Worm (Caenorhabditis elegans) whole organism, early embryonic: ENCODE data around the gene sri-60.
"Not testable (repeated sequence)": the region's sequence is repeated elsewhere in the genome, so short reads cannot be mapped to it uniquely, and the experiment has no call there.

Source experiments
- B0310.2 ChIP-seq: sonication (generic microtip); optimal IDR thresholded peaks from 2 replicates; lab custom pipeline; 2016; ENCODE audit warnings: mild to moderate bottlenecking, missing genetic modification characterization, missing compliant biosample characterization
- F13C5.2 ChIP-seq: sonication (generic microtip); optimal IDR thresholded peaks from 2 replicates; lab custom pipeline; 2017; ENCODE audit warnings: mild to moderate bottlenecking, missing genetic modification characterization, inconsistent platforms, missing compliant biosample characterization
- aly-1 ChIP-seq: sonication (generic microtip); optimal IDR thresholded peaks from 2 replicates; lab custom pipeline; 2016; ENCODE audit warnings: missing genetic modification characterization, missing compliant biosample characterization
- ama-1 ChIP-seq: fragments of 150-350 bp; optimal IDR thresholded peaks from 2 replicates; lab custom pipeline; 2014
- ceh-13 ChIP-seq: fragments of 200-800 bp; sonication (Bioruptor generic); optimal IDR thresholded peaks from 2 replicates; lab custom pipeline; 2018; ENCODE audit warnings: mild to moderate bottlenecking, missing genetic modification characterization, missing compliant biosample characterization
- ceh-36 ChIP-seq: sonication (generic microtip); optimal IDR thresholded peaks from 2 replicates; lab custom pipeline; 2016; ENCODE audit warnings: missing genetic modification characterization, inconsistent platforms, missing compliant biosample characterization
- ets-7 ChIP-seq: sonication (generic microtip); optimal IDR thresholded peaks from 2 replicates; lab custom pipeline; 2016; ENCODE audit warnings: missing genotype, missing genetic modification characterization, missing compliant biosample characterization
- flt-1 ChIP-seq: fragments of 200-800 bp; sonication (Bioruptor generic); IDR thresholded peaks from 2 replicates; pipeline ENCODE4 v1.3.6; 2022; ENCODE audit warnings: missing genetic modification characterization, missing compliant biosample characterization
- hmbx-1 ChIP-seq: sonication (generic microtip); optimal IDR thresholded peaks from 2 replicates; lab custom pipeline; 2016; ENCODE audit warnings: mild to moderate bottlenecking, missing genetic modification characterization, missing compliant biosample characterization
- hmg-4 ChIP-seq: fragments of 200-800 bp; sonication (Bioruptor generic); optimal IDR thresholded peaks from 2 replicates; lab custom pipeline; 2018; ENCODE audit warnings: mild to moderate bottlenecking, missing genetic modification characterization, missing compliant biosample characterization
- hnd-1 ChIP-seq: sonication (generic microtip); optimal IDR thresholded peaks from 2 replicates; lab custom pipeline; 2016; ENCODE audit warnings: missing genetic modification characterization, missing compliant biosample characterization
- pes-1 ChIP-seq: fragments of 200-800 bp; sonication (Bioruptor generic); IDR thresholded peaks from 2 replicates; pipeline ENCODE4 v1.3.6; 2022; ENCODE audit warnings: missing genetic modification reagents, missing genetic modification characterization, missing compliant biosample characterization
- scrt-1 ChIP-seq: fragments of 200-800 bp; sonication (Bioruptor generic); IDR thresholded peaks from 2 replicates; pipeline ENCODE4 v1.3.6; 2022; ENCODE audit warnings: missing genetic modification characterization, missing compliant biosample characterization
- sea-1 ChIP-seq: fragments of 200-800 bp; sonication (Bioruptor generic); conservative IDR thresholded peaks from 2 replicates; pipeline ENCODE4 v1.3.6; 2022; ENCODE audit warnings: missing genetic modification characterization, missing compliant biosample characterization
- tbx-11 ChIP-seq: fragments of 200-800 bp; sonication (Bioruptor generic); IDR thresholded peaks from 2 replicates; pipeline ENCODE4 v1.3.6; 2022; ENCODE audit warnings: missing genetic modification characterization, missing compliant biosample characterization
- tbx-37 ChIP-seq: fragments of 200-800 bp; sonication (Bioruptor generic); conservative IDR thresholded peaks from 2 replicates; pipeline ENCODE4 v1.3.6; 2022; ENCODE audit warnings: missing genetic modification reagents, missing genetic modification characterization, missing compliant biosample characterization
- tra-4 ChIP-seq: sonication (generic microtip); optimal IDR thresholded peaks from 2 replicates; lab custom pipeline; 2017; ENCODE audit warnings: missing genetic modification characterization, missing compliant biosample characterization

Gene sri-60

ce11 chrII:2684783-2685182 lies 17.9 kb downstream of the sri-60 start:
- no peak for TF ChIP-seq scrt-1
- no peak for TF ChIP-seq hmg-4
- TF ChIP-seq B0310.2: no peak
- TF ChIP-seq pes-1: no peak
- TF ChIP-seq tbx-37 (GFP tag; lab: Robert Waterston, UW): no peak
- no peak for TF ChIP-seq tbx-11
- no peak for TF ChIP-seq tra-4 (tag; lab: Kevin White, UChicago)
- no peak for TF ChIP-seq F13C5.2 (tag; lab: Kevin White, UChicago)
- TF ChIP-seq ama-1 (lab: Kevin White, UChicago): no peak
- no peak for TF ChIP-seq hnd-1 (tag; lab: Kevin White, UChicago)
- no peak for TF ChIP-seq hmbx-1 (tag; lab: Kevin White, UChicago)
- TF ChIP-seq ceh-36: no peak

DNA sequence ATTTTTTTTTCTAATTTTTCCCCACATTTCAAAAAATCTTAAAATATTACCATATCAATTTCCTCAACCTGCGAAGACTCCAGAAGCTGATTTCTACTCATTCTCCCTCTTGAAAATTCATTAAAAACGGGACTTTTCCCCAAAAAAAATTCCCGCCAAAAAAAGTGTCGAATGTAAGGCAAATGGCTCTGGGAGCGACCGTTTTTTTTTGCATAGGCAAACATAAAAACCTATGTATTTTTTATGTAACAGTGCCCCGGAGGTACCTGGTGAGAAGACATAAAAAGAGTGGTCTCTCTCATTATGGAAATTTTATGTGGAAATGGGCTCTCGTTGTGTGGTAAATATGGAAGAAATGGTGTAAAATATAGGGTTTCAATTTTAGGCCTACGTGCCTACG lies 18.4 kb downstream of the sri-60 start, which contains the start of gene ceh-87:
Gene ceh-87 (minus strand): TSS at position 101 of the 400 bp plus-strand sequence.
- TF ChIP-seq tra-4 (tag; lab: Kevin White, UChicago): no peak
- TF ChIP-seq hmbx-1 (tag; lab: Kevin White, UChicago): no peak
- no peak for TF ChIP-seq ets-7 (tag; lab: Kevin White, UChicago)

DNA sequence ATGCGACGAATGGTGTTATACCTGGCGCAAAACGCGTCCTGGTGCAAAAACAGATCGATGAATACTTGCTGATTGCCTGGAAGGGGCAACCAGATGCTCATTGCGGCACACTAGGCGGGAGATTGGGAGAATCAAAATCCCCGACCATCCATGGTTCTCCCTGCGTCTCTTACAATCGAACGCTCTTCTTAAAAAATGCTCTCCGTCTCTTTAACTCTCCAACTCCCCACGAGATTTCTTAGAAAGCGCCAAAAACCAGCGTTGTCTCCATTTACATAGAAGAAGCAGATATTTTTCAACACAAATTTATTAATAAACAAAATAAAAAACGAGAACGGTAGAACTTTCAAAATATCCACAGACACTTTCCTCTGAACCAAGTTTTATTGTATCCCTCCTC lies 21.5 kb downstream of the sri-60 start, which contains the start of gene F34D6.1:
Gene F34D6.1 (minus strand): TSS at position 101 of the 400 bp plus-strand sequence.
- TF ChIP-seq B0310.2 (no peak), scrt-1 (no peak), sea-1 (no peak), F13C5.2 (tag; lab: Kevin White, UChicago) (no peak), aly-1 (tag; lab: Kevin White, UChicago) (no peak), flt-1 (GFP tag; lab: Robert Waterston, UW) (no peak), hmbx-1 (tag; lab: Kevin White, UChicago) (no peak), hnd-1 (tag; lab: Kevin White, UChicago) (no peak), tra-4 (tag; lab: Kevin White, UChicago) (no peak), pes-1 (no peak), ceh-36 (no peak)

DNA sequence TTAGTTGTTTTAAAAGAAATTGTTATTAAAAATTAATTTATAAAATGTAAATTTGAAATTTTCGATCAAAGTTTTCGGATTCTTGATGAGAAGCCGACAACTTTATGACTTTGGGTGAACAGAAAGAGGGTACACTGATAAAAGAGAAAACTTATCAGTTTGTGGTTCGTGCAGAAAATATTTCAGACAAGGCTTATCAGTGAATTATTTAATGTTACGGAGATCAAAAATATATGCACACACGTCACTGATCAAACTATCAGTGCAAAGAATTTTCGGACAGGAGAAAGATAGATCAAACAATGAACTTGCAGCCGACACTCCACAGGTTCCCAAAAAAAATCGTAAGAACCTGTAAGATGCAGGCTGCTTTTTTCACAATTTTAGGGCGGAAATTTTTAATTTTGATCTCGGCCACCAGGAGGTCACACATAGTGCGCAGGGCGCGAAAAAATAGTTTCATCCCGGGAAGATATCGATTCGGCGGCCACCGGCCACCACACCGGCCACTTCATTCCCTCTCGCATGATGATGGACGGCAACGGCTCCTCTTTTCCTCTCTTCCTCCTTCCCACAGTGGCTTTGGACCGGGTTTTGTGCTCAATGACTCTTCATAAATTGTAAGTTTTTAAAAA lies 25.0 kb downstream of the sri-60 start, which contains the start of gene F22E5.17:
Gene F22E5.17 (plus strand): TSS at position 508 of the 635 bp plus-strand sequence.
- TF ChIP-seq F13C5.2 (tag; lab: Kevin White, UChicago) (no peak), hmbx-1 (tag; lab: Kevin White, UChicago) (no peak), tbx-11 (no peak), scrt-1 (no peak), tbx-37 (GFP tag; lab: Robert Waterston, UW) (no peak), pes-1 (no peak), tra-4 (tag; lab: Kevin White, UChicago) (no peak), B0310.2 (no peak), ceh-13 (no peak), hmg-4 (no peak), ama-1 (lab: Kevin White, UChicago) (no peak), aly-1 (tag; lab: Kevin White, UChicago) (no peak), ceh-36 (no peak), hnd-1 (tag; lab: Kevin White, UChicago) (no peak)

DNA sequence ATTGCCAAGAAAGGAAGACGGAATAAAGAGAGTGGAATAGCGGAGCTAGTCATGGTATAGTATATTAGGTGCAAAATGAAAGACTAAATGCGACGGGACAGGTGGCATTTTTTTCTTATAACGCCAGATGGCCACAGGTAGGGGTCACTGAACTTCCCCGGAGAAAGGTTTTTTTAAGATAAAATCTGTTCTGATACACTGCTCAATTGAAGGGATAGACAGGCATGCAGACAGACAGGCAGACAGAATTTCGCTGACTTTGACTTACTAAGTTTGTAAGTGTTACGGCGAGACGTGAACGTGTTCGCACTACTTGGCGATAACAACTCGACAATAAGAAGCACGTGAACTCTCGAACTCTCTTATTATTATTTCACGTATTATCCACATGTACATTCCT lies 29.1 kb downstream of the sri-60 start, which contains the start of the genes F22E5.20 and F22E5.1:
Gene F22E5.20 (minus strand): TSS at position 101 of the 400 bp plus-strand sequence.
Gene F22E5.1 (plus strand): TSS at position 242 of the 400 bp plus-strand sequence.
- not testable (repeated sequence) for TF ChIP-seq aly-1 (tag; lab: Kevin White, UChicago); ama-1 (lab: Kevin White, UChicago); ceh-36

DNA sequence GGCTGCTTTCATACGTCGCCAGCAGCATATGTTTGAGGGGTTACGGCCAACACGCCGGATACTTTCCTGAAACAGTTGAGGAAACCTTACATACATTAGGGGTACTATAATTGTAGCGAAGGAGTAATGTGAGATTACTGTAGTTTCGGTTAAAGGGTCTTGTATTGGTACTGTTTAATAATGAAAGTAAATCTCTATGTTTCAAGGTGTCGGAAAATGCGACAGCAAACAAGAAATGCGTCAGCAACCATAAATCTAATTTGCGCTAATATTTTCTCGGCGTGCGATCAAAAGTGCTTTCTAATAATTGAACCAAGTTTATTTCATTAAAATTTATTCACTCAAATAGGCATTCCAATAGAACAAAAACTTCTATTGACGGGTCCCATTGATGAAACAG lies 30.3 kb downstream of the sri-60 start, which contains the start of gene sri-57:
Gene sri-57 (minus strand): TSS at position 101 of the 400 bp plus-strand sequence.
- TF ChIP-seq tra-4 (tag; lab: Kevin White, UChicago); tbx-37 (GFP tag; lab: Robert Waterston, UW); sea-1: not testable (repeated sequence)

- TF ChIP-seq flt-1 (GFP tag; lab: Robert Waterston, UW) (no peak), tbx-37 (GFP tag; lab: Robert Waterston, UW) (no peak), hmg-4 (no peak), B0310.2 (no peak), ceh-13 (no peak), hmbx-1 (tag; lab: Kevin White, UChicago) (no peak), aly-1 (tag; lab: Kevin White, UChicago) (no peak), hnd-1 (tag; lab: Kevin White, UChicago) (no peak), sea-1 (no peak), tbx-11 (no peak), F13C5.2 (tag; lab: Kevin White, UChicago) (no peak), tra-4 (tag; lab: Kevin White, UChicago) (no peak), ceh-36 (no peak), pes-1 (no peak), ets-7 (tag; lab: Kevin White, UChicago) (no peak), ama-1 (lab: Kevin White, UChicago) (no peak), scrt-1 (no peak)
Observed at ce11 chrII:2665606-2666005, 37.1 kb downstream of the sri-60 start, which contains the start of gene F22E5.22. Gene F22E5.22 (plus strand): TSS chrII:2665906.

- TF ChIP-seq ama-1 (lab: Kevin White, UChicago); ets-7 (tag; lab: Kevin White, UChicago); tbx-11: not testable (repeated sequence)
Observed at ce11 chrII:2665081-2665480, 37.6 kb downstream of the sri-60 start, which contains the start of gene F22E5.2. Gene F22E5.2 (plus strand): TSS chrII:2665381.
